Worm (Caenorhabditis elegans) whole organism, early embryonic: ENCODE results near the gene K09H11.6.

Experiments
- B0310.2 ChIP-seq: sonication (generic microtip); optimal IDR thresholded peaks from 2 replicates; lab custom pipeline; 2016; ENCODE audit warnings: mild to moderate bottlenecking, missing genetic modification characterization, missing compliant biosample characterization
- F13C5.2 ChIP-seq: sonication (generic microtip); optimal IDR thresholded peaks from 2 replicates; lab custom pipeline; 2017; ENCODE audit warnings: mild to moderate bottlenecking, missing genetic modification characterization, inconsistent platforms, missing compliant biosample characterization
- aly-1 ChIP-seq: sonication (generic microtip); optimal IDR thresholded peaks from 2 replicates; lab custom pipeline; 2016; ENCODE audit warnings: missing genetic modification characterization, missing compliant biosample characterization
- ama-1 ChIP-seq: fragments of 150-350 bp; optimal IDR thresholded peaks from 2 replicates; lab custom pipeline; 2014
- ceh-13 ChIP-seq: fragments of 200-800 bp; sonication (Bioruptor generic); optimal IDR thresholded peaks from 2 replicates; lab custom pipeline; 2018; ENCODE audit warnings: mild to moderate bottlenecking, missing genetic modification characterization, missing compliant biosample characterization
- ceh-36 ChIP-seq: sonication (generic microtip); optimal IDR thresholded peaks from 2 replicates; lab custom pipeline; 2016; ENCODE audit warnings: missing genetic modification characterization, inconsistent platforms, missing compliant biosample characterization
- ets-7 ChIP-seq: sonication (generic microtip); optimal IDR thresholded peaks from 2 replicates; lab custom pipeline; 2016; ENCODE audit warnings: missing genotype, missing genetic modification characterization, missing compliant biosample characterization
- flt-1 ChIP-seq: fragments of 200-800 bp; sonication (Bioruptor generic); IDR thresholded peaks from 2 replicates; pipeline ENCODE4 v1.3.6; 2022; ENCODE audit warnings: missing genetic modification characterization, missing compliant biosample characterization
- hmbx-1 ChIP-seq: sonication (generic microtip); optimal IDR thresholded peaks from 2 replicates; lab custom pipeline; 2016; ENCODE audit warnings: mild to moderate bottlenecking, missing genetic modification characterization, missing compliant biosample characterization
- hmg-4 ChIP-seq: fragments of 200-800 bp; sonication (Bioruptor generic); optimal IDR thresholded peaks from 2 replicates; lab custom pipeline; 2018; ENCODE audit warnings: mild to moderate bottlenecking, missing genetic modification characterization, missing compliant biosample characterization
- hnd-1 ChIP-seq: sonication (generic microtip); optimal IDR thresholded peaks from 2 replicates; lab custom pipeline; 2016; ENCODE audit warnings: missing genetic modification characterization, missing compliant biosample characterization
- pes-1 ChIP-seq: fragments of 200-800 bp; sonication (Bioruptor generic); IDR thresholded peaks from 2 replicates; pipeline ENCODE4 v1.3.6; 2022; ENCODE audit warnings: missing genetic modification reagents, missing genetic modification characterization, missing compliant biosample characterization
- scrt-1 ChIP-seq: fragments of 200-800 bp; sonication (Bioruptor generic); IDR thresholded peaks from 2 replicates; pipeline ENCODE4 v1.3.6; 2022; ENCODE audit warnings: missing genetic modification characterization, missing compliant biosample characterization
- sea-1 ChIP-seq: fragments of 200-800 bp; sonication (Bioruptor generic); conservative IDR thresholded peaks from 2 replicates; pipeline ENCODE4 v1.3.6; 2022; ENCODE audit warnings: missing genetic modification characterization, missing compliant biosample characterization
- tbx-11 ChIP-seq: fragments of 200-800 bp; sonication (Bioruptor generic); IDR thresholded peaks from 2 replicates; pipeline ENCODE4 v1.3.6; 2022; ENCODE audit warnings: missing genetic modification characterization, missing compliant biosample characterization
- tbx-37 ChIP-seq: fragments of 200-800 bp; sonication (Bioruptor generic); conservative IDR thresholded peaks from 2 replicates; pipeline ENCODE4 v1.3.6; 2022; ENCODE audit warnings: missing genetic modification reagents, missing genetic modification characterization, missing compliant biosample characterization
- tra-4 ChIP-seq: sonication (generic microtip); optimal IDR thresholded peaks from 2 replicates; lab custom pipeline; 2017; ENCODE audit warnings: missing genetic modification characterization, missing compliant biosample characterization

K09H11.6 gene

ce11 chrV:5736068-5736467 is at the start of gene K09H11.6:
K09H11.6 (minus strand) TSS chrV:5736168.
- TF ChIP-seq aly-1 (no peak), ets-7 (no peak), flt-1 (GFP tag; lab: Robert Waterston, UW) (no peak), ceh-36 (tag; lab: Kevin White, UChicago) (no peak), sea-1 (no peak), B0310.2 (tag; lab: Kevin White, UChicago) (no peak), tbx-11 (GFP tag; lab: Robert Waterston, UW) (no peak), F13C5.2 (tag; lab: Kevin White, UChicago) (no peak), scrt-1 (GFP tag; lab: Robert Waterston, UW) (no peak)

DNA sequence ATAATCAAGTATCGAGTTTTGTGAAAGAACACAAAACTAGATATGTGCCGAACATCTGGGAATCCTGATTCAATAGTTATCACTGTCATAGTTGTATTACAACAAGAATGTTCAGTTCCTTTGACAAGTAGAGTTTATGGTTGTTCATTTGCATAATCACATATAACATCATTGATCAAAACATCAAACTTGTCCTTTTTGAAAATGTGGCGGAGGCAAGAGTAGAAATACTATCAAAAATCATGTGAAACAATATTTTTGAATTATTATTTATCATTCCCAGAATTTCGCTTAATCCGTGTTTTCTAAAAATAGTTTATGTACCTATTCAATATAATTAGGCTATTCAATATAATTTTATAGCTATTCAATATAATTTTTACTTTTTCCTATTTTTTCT is 49.4 kb upstream of the K09H11.6 start, which contains the start of gene F44E7.7:
Gene F44E7.7 (minus strand): TSS at position 101 of the 400 bp plus-strand sequence.
- TF ChIP-seq ceh-36 (tag; lab: Kevin White, UChicago) (no peak), tbx-11 (GFP tag; lab: Robert Waterston, UW) (no peak), ama-1 (lab: Kevin White, UChicago) (no peak), hmg-4 (no peak), hnd-1 (tag; lab: Kevin White, UChicago) (no peak), scrt-1 (GFP tag; lab: Robert Waterston, UW) (no peak), tra-4 (tag; lab: Kevin White, UChicago) (no peak), pes-1 (GFP tag; lab: Robert Waterston, UW) (no peak)

DNA sequence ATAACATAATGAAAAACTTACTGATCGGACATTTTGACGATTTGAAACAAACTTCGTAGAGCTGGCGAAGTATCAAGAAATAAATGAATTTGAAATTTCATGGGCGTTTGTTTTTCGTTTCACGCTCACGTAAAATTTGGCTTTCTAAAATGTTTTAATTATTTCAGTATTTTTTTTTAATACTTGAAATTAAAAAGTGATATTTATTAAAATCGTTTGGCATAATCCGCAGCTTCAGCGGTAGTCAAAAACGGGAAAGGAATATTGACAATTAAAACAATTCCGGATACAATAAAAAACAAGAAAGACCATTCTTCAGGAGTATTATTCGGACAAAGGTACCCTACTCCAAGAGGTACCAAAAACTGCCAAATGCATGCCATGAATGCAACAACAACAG is 46.7 kb upstream of the K09H11.6 start, which contains the start of gene fbxa-183:
Gene fbxa-183 (minus strand): TSS at position 101 of the 400 bp plus-strand sequence.
- TF ChIP-seq pes-1 (GFP tag; lab: Robert Waterston, UW) (no peak), aly-1 (no peak), hnd-1 (tag; lab: Kevin White, UChicago) (no peak), B0310.2 (tag; lab: Kevin White, UChicago) (no peak), tbx-37 (GFP tag; lab: Robert Waterston, UW) (no peak), hmbx-1 (tag; lab: Kevin White, UChicago) (no peak), hmg-4 (no peak), ceh-36 (tag; lab: Kevin White, UChicago) (no peak), tbx-11 (GFP tag; lab: Robert Waterston, UW) (no peak), flt-1 (GFP tag; lab: Robert Waterston, UW) (no peak), ama-1 (lab: Kevin White, UChicago) (no peak), tra-4 (tag; lab: Kevin White, UChicago) (no peak), ceh-13 (no peak), ets-7 (no peak), F13C5.2 (tag; lab: Kevin White, UChicago) (no peak), scrt-1 (GFP tag; lab: Robert Waterston, UW) (no peak)

DNA sequence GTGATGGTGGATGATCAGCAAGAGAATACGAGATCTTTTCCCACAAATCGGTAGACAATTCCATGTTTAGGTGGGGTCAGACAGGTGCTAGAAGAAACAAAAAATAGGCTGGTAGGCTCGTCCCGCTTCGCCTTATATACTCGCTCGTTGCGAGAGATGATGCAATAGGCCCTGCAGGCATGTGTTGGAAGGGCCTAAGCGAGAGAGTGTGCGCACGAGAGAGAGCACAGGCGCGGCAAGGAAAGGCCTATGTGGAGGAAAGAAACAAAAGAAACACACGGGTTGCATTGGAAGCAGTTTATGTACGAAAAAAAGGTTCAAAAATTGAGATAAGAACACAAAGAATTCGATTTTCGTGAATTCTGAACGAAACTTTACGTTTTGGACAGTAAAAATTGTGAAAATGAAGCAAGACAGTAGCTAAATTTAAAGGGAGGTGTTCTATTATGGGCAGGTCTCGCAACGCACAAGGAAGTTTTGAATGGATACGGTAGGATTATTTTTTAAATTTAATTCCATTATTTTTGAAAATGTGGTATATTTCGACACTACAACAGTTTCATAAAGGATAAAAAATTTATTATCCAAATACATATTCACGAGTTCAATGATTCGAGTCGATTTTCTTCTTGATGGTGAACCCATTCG is 44.9 kb upstream of the K09H11.6 start, which contains the start of gene F44E7.5:
Gene F44E7.5 (minus strand): TSS at position 210 of the 648 bp plus-strand sequence.
- TF ChIP-seq F13C5.2 (tag; lab: Kevin White, UChicago), result no peak
- TF ChIP-seq sea-1, result no peak
- TF ChIP-seq scrt-1 (GFP tag; lab: Robert Waterston, UW), result no peak
- TF ChIP-seq tbx-11 (GFP tag; lab: Robert Waterston, UW), result no peak
- no peak for TF ChIP-seq flt-1 (GFP tag; lab: Robert Waterston, UW)
- no peak for TF ChIP-seq pes-1 (GFP tag; lab: Robert Waterston, UW)

DNA sequence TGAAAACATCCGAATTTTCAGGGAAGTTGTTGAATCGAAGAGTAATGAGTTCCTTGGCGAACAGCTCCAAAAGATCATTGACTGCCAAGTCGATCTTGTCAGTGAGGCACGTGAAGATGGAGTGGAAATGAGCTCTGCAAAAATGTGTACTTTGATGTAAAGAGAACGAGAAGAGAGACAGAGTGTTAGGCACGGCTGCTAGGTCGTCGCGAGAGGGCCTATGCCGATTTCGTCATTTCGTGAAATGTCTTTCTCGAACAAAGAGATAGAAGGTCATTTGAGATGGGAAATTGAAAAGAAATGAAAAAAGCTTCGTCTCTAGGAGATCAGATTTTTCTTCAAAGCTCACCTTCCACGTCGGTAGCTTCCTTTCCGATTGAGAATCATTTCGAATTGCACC is 44.0 kb upstream of the K09H11.6 start:
- no peak for TF ChIP-seq hmg-4
- no peak for TF ChIP-seq aly-1
- no peak for TF ChIP-seq ceh-36 (tag; lab: Kevin White, UChicago)
- no peak for TF ChIP-seq F13C5.2 (tag; lab: Kevin White, UChicago)
- TF ChIP-seq sea-1, result no peak
- no peak for TF ChIP-seq pes-1 (GFP tag; lab: Robert Waterston, UW)
- no peak for TF ChIP-seq hmbx-1 (tag; lab: Kevin White, UChicago)
- TF ChIP-seq ceh-13, result no peak
- TF ChIP-seq ama-1 (lab: Kevin White, UChicago), result no peak
- TF ChIP-seq flt-1 (GFP tag; lab: Robert Waterston, UW), result no peak
- no peak for TF ChIP-seq tbx-37 (GFP tag; lab: Robert Waterston, UW)
- TF ChIP-seq tbx-11 (GFP tag; lab: Robert Waterston, UW), result no peak
- TF ChIP-seq tra-4 (tag; lab: Kevin White, UChicago), result no peak
- TF ChIP-seq ets-7, result no peak
- TF ChIP-seq B0310.2 (tag; lab: Kevin White, UChicago), result no peak
- TF ChIP-seq scrt-1 (GFP tag; lab: Robert Waterston, UW), result no peak

DNA sequence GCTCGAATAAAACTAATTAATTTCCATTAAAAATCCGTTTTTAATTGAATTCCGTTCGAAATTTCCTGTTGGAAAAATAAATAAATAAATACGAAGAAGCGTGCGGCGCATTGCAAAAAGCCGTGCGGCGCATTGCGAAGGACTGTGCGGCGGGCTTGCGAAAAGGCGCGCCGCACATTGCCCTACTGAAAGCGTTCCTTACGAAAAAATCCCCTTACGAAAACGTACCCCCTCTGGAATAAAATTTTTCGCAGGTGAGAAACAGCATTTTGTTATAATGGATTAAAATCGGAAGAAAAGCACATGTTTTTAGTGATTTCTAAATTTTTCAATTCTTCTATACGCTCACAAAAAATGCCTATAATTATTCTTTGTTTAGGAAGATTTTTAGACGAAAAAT is 42.2 kb upstream of the K09H11.6 start:
- peak; percentile 73 for TF ChIP-seq pes-1 (GFP tag; lab: Robert Waterston, UW)
- TF ChIP-seq sea-1, result peak; percentile 61; the same call in 1 of the 2 replicates

DNA sequence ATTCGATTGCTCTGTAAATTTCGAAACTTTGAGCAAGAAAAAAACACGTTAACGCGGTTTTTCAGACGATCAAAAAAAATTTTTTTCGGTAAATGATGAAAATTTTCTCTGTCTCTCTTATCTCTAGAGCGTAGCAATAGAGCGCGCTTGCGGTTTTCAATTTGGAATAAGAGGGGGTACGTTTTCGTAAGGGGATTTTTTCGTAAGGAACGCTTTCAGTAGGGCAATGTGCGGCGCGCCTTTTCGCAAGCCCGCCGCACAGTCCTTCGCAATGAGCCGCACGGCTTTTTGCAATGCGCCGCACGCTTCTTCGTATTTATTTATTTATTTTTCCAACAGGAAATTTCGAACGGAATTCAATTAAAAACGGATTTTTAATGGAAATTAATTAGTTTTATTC is 41.0 kb upstream of the K09H11.6 start, which contains the start of gene F44E7.4:
Gene F44E7.4 (minus strand): TSS at position 13 of the 400 bp plus-strand sequence.
- TF ChIP-seq pes-1 (GFP tag; lab: Robert Waterston, UW) (peak; percentile 87), flt-1 (GFP tag; lab: Robert Waterston, UW) (peak; percentile 77), sea-1 (peak; percentile 84), scrt-1 (GFP tag; lab: Robert Waterston, UW) (peak; percentile 82), tbx-11 (GFP tag; lab: Robert Waterston, UW) (peak; percentile 82), tbx-37 (GFP tag; lab: Robert Waterston, UW) (peak; percentile 73)

DNA sequence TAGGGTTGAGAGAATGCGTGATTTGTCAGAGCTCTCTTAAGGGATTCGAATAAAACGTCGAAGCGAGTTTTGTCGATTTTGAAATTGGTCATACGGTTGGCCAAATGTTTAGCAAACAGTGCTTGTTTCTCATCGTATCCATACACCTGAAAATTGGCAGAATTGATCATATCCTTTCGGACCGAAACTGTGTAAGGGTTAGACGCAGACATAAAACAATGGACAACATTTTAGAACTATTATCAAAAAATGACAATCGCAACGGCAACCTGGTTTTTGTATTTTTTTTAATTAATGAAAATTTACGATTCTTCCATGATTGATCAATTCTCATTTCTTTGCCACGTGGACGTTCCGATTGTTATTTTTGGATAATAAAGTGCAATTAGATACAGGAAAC is 38.2 kb upstream of the K09H11.6 start:
- TF ChIP-seq ceh-13 (no peak), pes-1 (GFP tag; lab: Robert Waterston, UW) (no peak), F13C5.2 (tag; lab: Kevin White, UChicago) (no peak), scrt-1 (GFP tag; lab: Robert Waterston, UW) (no peak), tbx-11 (GFP tag; lab: Robert Waterston, UW) (no peak), hnd-1 (tag; lab: Kevin White, UChicago) (no peak), tbx-37 (GFP tag; lab: Robert Waterston, UW) (no peak), ceh-36 (tag; lab: Kevin White, UChicago) (no peak), flt-1 (GFP tag; lab: Robert Waterston, UW) (no peak), hmbx-1 (tag; lab: Kevin White, UChicago) (no peak), aly-1 (no peak), hmg-4 (no peak), sea-1 (no peak), B0310.2 (tag; lab: Kevin White, UChicago) (no peak), ama-1 (lab: Kevin White, UChicago) (no peak), ets-7 (no peak)
